Worm (Caenorhabditis elegans): ENCODE measurements around the gene B0457.6.
A peak's percentile ranks its signal among the peaks of the same experiment; 100 is the strongest.

Gene B0457.6

ce11 chrII:8891606-8892005, 30.6 kb upstream of the B0457.6 start:
- TF ChIP-seq mep-1 (tag; optimal IDR thresholded peaks at IDR 0.05) (no peak), lir-3 (tag; optimal IDR thresholded peaks at IDR 0.05) (no peak), dmd-6 (GFP tag; IDR thresholded peaks at IDR 0.05) (peak; percentile 24; the same call in 1 of the 2 replicates), mxl-3 (GFP tag; optimal IDR thresholded peaks at IDR 0.05) (peak; percentile 8), zag-1 (tag; optimal IDR thresholded peaks at IDR 0.05) (no peak), mdl-1 (tag; optimal IDR thresholded peaks at IDR 0.05) (no peak), lin-15B (tag; optimal IDR thresholded peaks at IDR 0.05) (no peak), hlh-11 (tag; optimal IDR thresholded peaks at IDR 0.05) (peak; percentile 34), daf-16 (GFP tag; optimal IDR thresholded peaks at IDR 0.05) (no peak), daf-16 (tag; optimal IDR thresholded peaks at IDR 0.05) (peak; percentile 17), zip-11 (GFP tag; IDR thresholded peaks at IDR 0.05) (no peak), jun-1 (tag; optimal IDR thresholded peaks at IDR 0.05) (no peak), nhr-41 (GFP tag; IDR thresholded peaks at IDR 0.05) (no peak), nhr-25 (tag; optimal IDR thresholded peaks at IDR 0.05; ENCODE audit: borderline replicate concordance, insufficient read depth) (no peak)

DNA sequence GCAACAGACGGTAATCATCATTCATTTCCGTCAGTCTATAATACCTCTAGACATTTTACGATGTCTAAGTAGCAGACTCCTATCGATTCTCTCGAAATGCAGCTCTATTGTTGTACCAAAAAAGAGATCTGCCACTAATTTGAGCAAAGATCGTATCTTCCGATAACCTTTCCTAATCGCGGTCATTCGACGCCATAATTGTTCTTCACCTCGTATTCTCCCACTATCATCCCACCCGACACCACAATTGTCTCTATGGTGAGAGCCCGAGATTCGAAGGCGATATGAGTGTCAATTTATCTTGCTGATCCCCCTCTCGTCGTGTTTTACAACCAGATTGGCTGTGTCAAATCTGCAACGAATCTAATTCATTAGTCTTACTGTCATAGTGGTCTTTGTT, 26.8 kb upstream of the B0457.6 start:
- no peak for TF ChIP-seq T20F7.1 (GFP tag; optimal IDR thresholded peaks at IDR 0.05)
- no peak for TF ChIP-seq lsy-2 (tag; optimal IDR thresholded peaks at IDR 0.05)
- no peak for TF ChIP-seq nhr-25 (tag; optimal IDR thresholded peaks at IDR 0.05; ENCODE audit: borderline replicate concordance, insufficient read depth)
- TF ChIP-seq zag-1 (tag; optimal IDR thresholded peaks at IDR 0.05): no peak
- no peak for TF ChIP-seq ctbp-1 (GFP tag; IDR thresholded peaks at IDR 0.05)
- no peak for TF ChIP-seq unc-39 (tag; optimal IDR thresholded peaks at IDR 0.05)
- TF ChIP-seq snpc-1.2 (GFP tag; IDR thresholded peaks at IDR 0.05): no peak
- TF ChIP-seq mep-1 (tag; optimal IDR thresholded peaks at IDR 0.05): no peak
- no peak for TF ChIP-seq ceh-32 (tag; optimal IDR thresholded peaks at IDR 0.05; ENCODE audit: poor library complexity)
- no peak for TF ChIP-seq ceh-44 (GFP tag; IDR thresholded peaks at IDR 0.05)
- TF ChIP-seq arid-1 (GFP tag; conservative IDR thresholded peaks at IDR 0.05): no peak

- peak; percentile 9 for TF ChIP-seq pqm-1 (tag; optimal IDR thresholded peaks at IDR 0.05)
- peak; percentile 75 for TF ChIP-seq aha-1 (tag)
- TF ChIP-seq hlh-30 (tag; optimal IDR thresholded peaks at IDR 0.05; ENCODE audit: insufficient read depth): no peak
- peak; percentile 36 for TF ChIP-seq dve-1 (tag; optimal IDR thresholded peaks at IDR 0.05; ENCODE audit: insufficient read depth)
Observed at ce11 chrII:8895895-8896294, 26.3 kb upstream of the B0457.6 start.

DNA sequence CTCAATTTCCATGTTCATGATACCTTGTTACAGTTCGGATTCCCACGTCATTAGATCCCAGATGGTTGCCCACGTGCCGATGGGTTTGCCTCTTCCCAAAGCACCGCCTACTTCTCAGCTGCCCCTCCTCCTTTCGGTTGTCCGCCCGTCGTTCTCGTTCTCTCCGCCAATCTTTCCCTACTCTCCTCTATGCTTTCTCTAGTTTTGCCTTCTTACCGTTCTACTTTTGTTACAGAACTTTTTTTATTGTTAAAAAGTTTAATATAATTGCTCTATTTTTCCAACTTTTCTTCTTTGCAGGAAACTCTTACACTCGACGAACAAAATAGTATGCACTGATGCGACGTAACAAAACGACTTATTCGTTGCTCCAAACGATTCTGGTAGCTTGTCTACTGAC, 25.7 kb upstream of the B0457.6 start, which contains the start of gene lat-1:
TSS of gene lat-1 (plus strand) at position 301 of the 400 bp plus-strand sequence.
- TF ChIP-seq dve-1 (tag; optimal IDR thresholded peaks at IDR 0.05; ENCODE audit: insufficient read depth): no peak
- TF ChIP-seq hlh-30 (tag; optimal IDR thresholded peaks at IDR 0.05; ENCODE audit: insufficient read depth): no peak
- TF ChIP-seq arid-1 (GFP tag; conservative IDR thresholded peaks at IDR 0.05): no peak
- no peak for TF ChIP-seq ceh-44 (GFP tag; IDR thresholded peaks at IDR 0.05)
- TF ChIP-seq mxl-2 (GFP tag; conservative IDR thresholded peaks at IDR 0.05): no peak
- TF ChIP-seq Y48G9A.11 (GFP tag; IDR thresholded peaks at IDR 0.05): no peak
- no peak for TF ChIP-seq ceh-62 (tag; optimal IDR thresholded peaks at IDR 0.05)
- TF ChIP-seq cey-2 (tag; optimal IDR thresholded peaks at IDR 0.05; ENCODE audit: borderline replicate concordance, insufficient read depth): no peak
- TF ChIP-seq lin-38 (GFP tag; IDR thresholded peaks at IDR 0.05): no peak
- no peak for TF ChIP-seq ztf-11 (tag; optimal IDR thresholded peaks at IDR 0.05)
- TF ChIP-seq unc-39 (tag; optimal IDR thresholded peaks at IDR 0.05): no peak

ce11 chrII:8897244-8897643, 25.0 kb upstream of the B0457.6 start:
- no peak for TF ChIP-seq F26F4.8 (GFP tag; conservative IDR thresholded peaks at IDR 0.05)
- no peak for TF ChIP-seq F49E8.2 (tag; optimal IDR thresholded peaks at IDR 0.05; ENCODE audit: borderline replicate concordance)
- no peak for TF ChIP-seq set-16 (GFP tag; IDR thresholded peaks at IDR 0.05)
- no peak for TF ChIP-seq dmd-8 (GFP tag; IDR thresholded peaks at IDR 0.05)
- TF ChIP-seq nhr-42 (GFP tag; IDR thresholded peaks at IDR 0.05): no peak
- TF ChIP-seq aly-2 (tag; optimal IDR thresholded peaks at IDR 0.05): no peak
- TF ChIP-seq Y105C5A.15 (GFP tag; IDR thresholded peaks at IDR 0.05): no peak
- no peak for TF ChIP-seq daf-12 (tag; optimal IDR thresholded peaks at IDR 0.05)
- no peak for TF ChIP-seq mep-1 (tag; optimal IDR thresholded peaks at IDR 0.05)
- TF ChIP-seq lin-15B (tag; optimal IDR thresholded peaks at IDR 0.05): no peak
- no peak for TF ChIP-seq nhr-77 (tag; optimal IDR thresholded peaks at IDR 0.05)
- no peak for TF ChIP-seq mdl-1 (tag; optimal IDR thresholded peaks at IDR 0.05)
- TF ChIP-seq fos-1 (tag; optimal IDR thresholded peaks at IDR 0.05): no peak
- TF ChIP-seq spr-3 (GFP tag; optimal IDR thresholded peaks at IDR 0.05): no peak
- no peak for TF ChIP-seq snpc-4 (tag; optimal IDR thresholded peaks at IDR 0.05)
- no peak for TF ChIP-seq egl-43 (GFP tag; IDR thresholded peaks at IDR 0.05)

All from whole organism, L4 larva.